Worm (Caenorhabditis elegans) whole organism, midembryonic: Measurements from ENCODE around the gene irld-33.
"Not testable (repeated sequence)": the region's sequence is repeated elsewhere in the genome, so short reads cannot be mapped to it uniquely, and the experiment has no call there.

ENCODE experiments used
- T22C8.4 ChIP-seq: fragments of 200-800 bp; sonication (Bioruptor generic); IDR thresholded peaks from 2 replicates; pipeline ENCODE4 v1.3.6; 2022; ENCODE audit warnings: missing genetic modification characterization, missing compliant biosample characterization
- cog-1 ChIP-seq: sonication (generic microtip); optimal IDR thresholded peaks from 2 replicates; lab custom pipeline; 2016; ENCODE audit warnings: missing genetic modification characterization, missing compliant biosample characterization
- flt-1 ChIP-seq: fragments of 200-800 bp; sonication (Bioruptor generic); IDR thresholded peaks from 2 replicates; pipeline ENCODE4 v1.3.6; 2022; ENCODE audit warnings: missing genetic modification characterization, missing compliant biosample characterization
- klf-2 ChIP-seq: fragments of 200-800 bp; sonication (Bioruptor generic); conservative IDR thresholded peaks from 2 replicates; pipeline ENCODE4 v1.3.6; 2022; ENCODE audit warnings: missing genetic modification reagents, missing genetic modification characterization, missing compliant biosample characterization
- med-1 ChIP-seq: sonication (generic microtip); optimal IDR thresholded peaks from 2 replicates; lab custom pipeline; 2017; ENCODE audit warnings: missing genetic modification characterization, mild to moderate bottlenecking, missing compliant biosample characterization, antibody characterized with exemption, missing genetic modification reagents; ENCODE audit not compliant: insufficient read depth
- ref-1 ChIP-seq: fragments of 200-800 bp; sonication (Bioruptor generic); conservative IDR thresholded peaks from 2 replicates; pipeline ENCODE4 v1.3.6; 2022; ENCODE audit warnings: missing genetic modification reagents, missing genetic modification characterization, missing compliant biosample characterization
- tab-1 ChIP-seq: fragments of 200-800 bp; sonication (Bioruptor generic); IDR thresholded peaks from 2 replicates; pipeline ENCODE4 v1.3.6; 2022; ENCODE audit warnings: missing genetic modification characterization, missing compliant biosample characterization
- ztf-23 ChIP-seq: fragments of 200-800 bp; sonication (Bioruptor generic); IDR thresholded peaks from 2 replicates; pipeline ENCODE4 v1.3.6; 2022; ENCODE audit warnings: missing genetic modification reagents, missing genetic modification characterization, missing compliant biosample characterization
- ztf-29 ChIP-seq: fragments of 200-800 bp; sonication (Bioruptor generic); IDR thresholded peaks from 2 replicates; pipeline ENCODE4 v1.3.6; 2022; ENCODE audit warnings: missing genetic modification reagents, missing genetic modification characterization, missing compliant biosample characterization

The irld-33 gene

ce11 chrII:1759602-1760001, 20.8 kb downstream of the irld-33 start, which contains the start of gene F36H5.18:
TSS of gene F36H5.18 (plus strand) at chrII:1759902.
- TF ChIP-seq flt-1 (no peak), med-1 (GFP tag; lab: Kevin White, UChicago) (no peak), klf-2 (GFP tag; lab: Robert Waterston, UW) (no peak), cog-1 (tag; lab: Kevin White, UChicago) (no peak), T22C8.4 (GFP tag; lab: Robert Waterston, UW) (no peak), ztf-29 (GFP tag; lab: Robert Waterston, UW) (no peak)

ce11 chrII:1761564-1761963, 22.7 kb downstream of the irld-33 start, which contains the start of gene F36H5.4:
TSS of gene F36H5.4 (plus strand) at chrII:1761864.
- no peak for TF ChIP-seq ztf-29 (GFP tag; lab: Robert Waterston, UW)
- TF ChIP-seq T22C8.4 (GFP tag; lab: Robert Waterston, UW): no peak
- no peak for TF ChIP-seq cog-1 (tag; lab: Kevin White, UChicago)
- no peak for TF ChIP-seq ref-1 (GFP tag; lab: Robert Waterston, UW)
- no peak for TF ChIP-seq med-1 (GFP tag; lab: Kevin White, UChicago)
- TF ChIP-seq flt-1: no peak
- no peak for TF ChIP-seq ztf-23
- TF ChIP-seq klf-2 (GFP tag; lab: Robert Waterston, UW): no peak
- TF ChIP-seq tab-1 (GFP tag; lab: Robert Waterston, UW): no peak

DNA sequence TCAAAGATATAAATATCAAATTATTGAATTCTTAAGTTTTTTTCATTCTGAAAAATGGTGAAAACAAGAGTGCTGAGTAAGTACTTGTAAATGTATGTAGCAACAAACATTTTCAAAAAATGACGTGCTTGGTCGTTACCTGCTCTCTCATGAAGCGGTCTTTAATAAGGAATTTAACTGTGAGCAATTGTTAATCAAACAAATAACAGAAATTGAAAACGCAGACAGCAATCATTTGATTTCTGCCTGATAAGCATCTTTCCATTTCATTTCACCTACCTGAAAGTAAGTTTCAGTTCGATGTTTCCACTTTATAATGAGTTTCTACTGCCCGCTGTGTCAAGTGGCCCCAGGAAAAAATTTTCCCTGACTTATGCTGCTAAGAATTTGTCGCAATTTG, 24.2 kb downstream of the irld-33 start, which contains the start of gene math-28:
Gene math-28, plus strand, starts transcription at position 301 of the 400 bp plus-strand sequence.
- TF ChIP-seq flt-1 (no peak), ref-1 (GFP tag; lab: Robert Waterston, UW) (no peak), ztf-23 (no peak), tab-1 (GFP tag; lab: Robert Waterston, UW) (no peak), cog-1 (tag; lab: Kevin White, UChicago) (no peak), ztf-29 (GFP tag; lab: Robert Waterston, UW) (no peak), med-1 (GFP tag; lab: Kevin White, UChicago) (no peak), T22C8.4 (GFP tag; lab: Robert Waterston, UW) (no peak), klf-2 (GFP tag; lab: Robert Waterston, UW) (no peak)

DNA sequence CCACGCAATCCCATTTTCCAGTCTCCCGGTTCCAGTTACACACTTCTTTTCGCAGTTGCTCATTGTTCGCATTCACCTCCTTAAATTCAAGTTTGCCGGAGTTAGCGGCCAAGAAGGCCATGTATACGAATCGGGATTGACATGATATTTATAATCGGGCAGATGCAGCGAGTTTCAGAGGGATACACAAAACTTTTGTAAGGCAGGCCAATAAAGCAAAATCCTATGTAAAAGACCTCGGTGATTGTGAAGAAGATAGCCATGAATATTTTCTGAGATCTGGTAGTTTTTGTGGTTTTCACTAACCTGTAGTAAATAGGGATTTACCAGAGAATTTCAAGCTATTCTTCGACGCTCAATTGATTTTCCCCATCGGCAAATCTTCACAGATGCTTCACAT, 27.9 kb downstream of the irld-33 start:
- no peak for TF ChIP-seq tab-1 (GFP tag; lab: Robert Waterston, UW)
- no peak for TF ChIP-seq T22C8.4 (GFP tag; lab: Robert Waterston, UW)
- no peak for TF ChIP-seq cog-1 (tag; lab: Kevin White, UChicago)
- TF ChIP-seq klf-2 (GFP tag; lab: Robert Waterston, UW): no peak
- no peak for TF ChIP-seq flt-1
- no peak for TF ChIP-seq ref-1 (GFP tag; lab: Robert Waterston, UW)
- TF ChIP-seq ztf-23: no peak
- no peak for TF ChIP-seq ztf-29 (GFP tag; lab: Robert Waterston, UW)
- TF ChIP-seq med-1 (GFP tag; lab: Kevin White, UChicago): no peak

- not testable (repeated sequence) for TF ChIP-seq flt-1; T22C8.4 (GFP tag; lab: Robert Waterston, UW); klf-2 (GFP tag; lab: Robert Waterston, UW)
Observed at ce11 chrII:1771347-1771746, 32.5 kb downstream of the irld-33 start, which contains the start of gene math-26. TSS of gene math-26 (plus strand) at chrII:1771647.

DNA sequence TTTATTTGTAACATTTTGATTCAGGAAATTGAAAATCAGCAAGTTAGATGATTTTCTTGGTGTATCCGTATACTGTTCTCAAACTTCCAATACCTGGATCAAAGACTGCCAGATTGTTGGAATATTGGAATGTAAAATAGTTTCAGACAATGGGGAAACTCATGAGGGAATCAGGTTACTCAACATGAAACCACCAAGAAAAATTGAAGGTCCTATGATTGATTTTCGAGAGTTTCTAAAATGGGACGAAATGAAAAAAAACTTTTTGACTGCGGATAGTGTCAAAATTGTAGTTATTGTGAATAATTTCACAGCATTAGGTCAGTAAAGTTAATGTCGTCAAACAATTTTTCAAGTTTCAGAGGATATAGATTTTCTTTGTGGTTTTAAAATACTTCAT, 32.9 kb downstream of the irld-33 start, which contains the start of gene math-3:
Gene math-3, plus strand, starts transcription at position 301 of the 400 bp plus-strand sequence.
- TF ChIP-seq cog-1 (tag; lab: Kevin White, UChicago) (no peak), ztf-29 (GFP tag; lab: Robert Waterston, UW) (no peak), ztf-23 (no peak), flt-1 (no peak), T22C8.4 (GFP tag; lab: Robert Waterston, UW) (no peak), klf-2 (GFP tag; lab: Robert Waterston, UW) (no peak), med-1 (GFP tag; lab: Kevin White, UChicago) (no peak), ref-1 (GFP tag; lab: Robert Waterston, UW) (no peak), tab-1 (GFP tag; lab: Robert Waterston, UW) (no peak)

DNA sequence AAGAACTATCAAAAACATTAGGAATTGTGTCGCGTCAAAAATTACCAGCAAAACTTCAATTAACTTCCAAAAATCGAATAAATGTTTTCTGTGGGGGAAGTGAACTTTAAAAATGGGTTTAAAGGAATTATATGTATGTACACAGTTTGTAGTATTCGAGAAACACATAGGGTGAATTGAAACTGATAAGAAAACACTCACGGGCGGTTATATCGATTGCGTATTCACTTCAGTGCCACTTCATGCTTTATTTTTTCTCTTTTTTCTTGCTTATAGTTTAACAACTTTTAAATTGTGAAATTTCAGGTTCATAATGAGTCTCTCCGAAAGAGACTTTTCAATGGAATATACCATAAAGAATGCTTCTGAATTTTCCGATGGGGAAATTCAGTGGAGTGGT, 36.4 kb downstream of the irld-33 start, which contains the start of gene F36H5.14:
Gene F36H5.14, plus strand, starts transcription at position 301 of the 400 bp plus-strand sequence.
- TF ChIP-seq ztf-23; flt-1; tab-1 (GFP tag; lab: Robert Waterston, UW): not testable (repeated sequence)

DNA sequence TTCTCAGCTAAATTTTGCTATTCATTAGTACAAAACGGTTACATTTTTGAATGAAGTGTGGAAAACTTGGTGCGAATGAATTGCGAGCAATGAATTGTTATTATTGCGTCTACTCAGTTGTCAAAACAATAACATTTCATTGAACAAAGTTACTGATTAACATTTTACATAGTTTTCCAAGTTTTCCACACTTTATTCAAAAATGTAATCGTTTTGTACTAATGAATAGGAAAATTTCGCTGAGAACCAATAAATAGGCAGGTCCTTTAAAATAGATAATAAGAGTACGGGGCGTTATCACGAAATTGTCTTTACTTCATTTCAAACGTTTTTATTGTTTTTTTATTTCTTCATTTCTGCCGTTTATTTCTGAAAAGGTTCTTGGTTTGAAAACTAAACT, 43.6 kb downstream of the irld-33 start, which contains the start of gene math-4:
Gene math-4, minus strand, starts transcription at position 101 of the 400 bp plus-strand sequence.
- TF ChIP-seq ref-1 (GFP tag; lab: Robert Waterston, UW): no peak
- no peak for TF ChIP-seq ztf-29 (GFP tag; lab: Robert Waterston, UW)

DNA sequence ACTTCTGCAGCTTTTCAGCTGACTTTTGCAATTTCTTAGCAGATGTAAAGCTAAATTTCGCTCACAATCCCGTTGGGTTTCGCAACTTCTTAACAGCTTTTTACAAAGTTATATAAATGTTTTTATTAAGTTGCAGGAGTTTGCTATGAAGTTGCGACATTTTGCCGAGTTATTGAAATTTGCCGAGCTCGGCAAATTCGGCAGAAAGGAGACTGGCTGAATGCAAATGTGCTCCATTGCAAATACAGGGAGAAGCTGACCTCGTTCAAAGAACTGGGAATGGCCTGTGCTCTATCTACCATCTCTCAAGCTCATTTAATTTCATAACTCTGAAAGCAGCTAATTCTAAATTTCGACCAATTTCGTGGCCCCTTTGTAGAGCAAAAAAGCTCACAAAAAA, 45.9 kb downstream of the irld-33 start, which contains the start of gene C08F1.11:
Gene C08F1.11, minus strand, starts transcription at position 101 of the 400 bp plus-strand sequence.
- TF ChIP-seq tab-1 (GFP tag; lab: Robert Waterston, UW) (no peak), med-1 (GFP tag; lab: Kevin White, UChicago) (no peak), cog-1 (tag; lab: Kevin White, UChicago) (no peak), klf-2 (GFP tag; lab: Robert Waterston, UW) (no peak), T22C8.4 (GFP tag; lab: Robert Waterston, UW) (no peak), flt-1 (no peak), ztf-23 (no peak), ref-1 (GFP tag; lab: Robert Waterston, UW) (no peak), ztf-29 (GFP tag; lab: Robert Waterston, UW) (no peak)

ce11 chrII:1786209-1786608, 47.4 kb downstream of the irld-33 start, which contains the start of gene C08F1.10:
TSS of gene C08F1.10 (minus strand) at chrII:1786309.
- TF ChIP-seq med-1 (GFP tag; lab: Kevin White, UChicago) (no peak), flt-1 (no peak), tab-1 (GFP tag; lab: Robert Waterston, UW) (no peak), ztf-29 (GFP tag; lab: Robert Waterston, UW) (no peak), ref-1 (GFP tag; lab: Robert Waterston, UW) (no peak), T22C8.4 (GFP tag; lab: Robert Waterston, UW) (no peak), cog-1 (tag; lab: Kevin White, UChicago) (no peak)
